Worm (Caenorhabditis elegans): ENCODE measurements around the gene irld-52.

DNA sequence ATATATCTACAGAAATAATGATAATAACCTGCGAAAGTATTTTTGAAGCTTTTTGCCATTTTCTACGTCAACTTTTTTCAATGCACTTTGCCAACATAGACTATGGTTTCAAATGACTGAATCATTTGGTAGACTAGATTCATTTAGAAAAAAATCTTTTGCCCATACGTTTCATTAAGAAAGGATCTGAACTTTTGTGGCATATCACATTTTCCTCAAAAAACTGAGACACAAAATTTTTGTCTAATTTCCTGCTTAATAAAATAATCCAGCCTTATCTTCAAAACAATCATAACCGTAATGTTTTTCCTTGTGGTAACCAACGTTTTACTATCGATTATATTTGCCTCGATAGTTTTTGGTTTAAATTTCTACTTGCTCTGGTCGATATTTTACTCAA, 46.6 kb downstream of the irld-52 start, which contains the start of gene srbc-51:
- TF ChIP-seq W03F9.2 (tag; optimal IDR thresholded peaks at IDR 0.05) (no peak), him-1 (tag; optimal IDR thresholded peaks at IDR 0.05) (no peak), dao-5 (tag; optimal IDR thresholded peaks at IDR 0.05) (no peak)
